Fruit fly (Drosophila melanogaster) whole organism, embryonic: ENCODE data around the gene LpR1.
A peak's percentile ranks its signal among the peaks of the same experiment; 100 is the strongest.

Source experiments
- Aef1 ChIP-seq: fragments of 200-800 bp; sonication (Bioruptor generic); IDR thresholded peaks from 3 replicates; pipeline ENCODE4 v1.3.6; 2022; ENCODE audit warnings: missing biosample characterization, missing genetic modification characterization
- CG15269 ChIP-seq: fragments of 200-800 bp; sonication (Bioruptor generic); optimal IDR thresholded peaks from 2 replicates; lab custom pipeline; 2018; ENCODE audit warnings: missing biosample characterization, mild to moderate bottlenecking, missing genetic modification characterization, moderate library complexity
- Pdp1 ChIP-seq, 2 experiments: fragments of 200-800 bp; sonication (Bioruptor generic); optimal IDR thresholded peaks; 3 replicates each; lab custom pipeline; 2016; ENCODE audit warnings: missing biosample characterization in 2 of 2, missing genetic modification characterization in 2 of 2, mild to moderate bottlenecking in 1 of 2, moderate library complexity in 1 of 2
- bowl ChIP-seq: fragments of 200-800 bp; sonication (Bioruptor generic); IDR thresholded peaks from 2 replicates; pipeline ENCODE4 v1.3.6; 2022; ENCODE audit warnings: missing biosample characterization, missing genetic modification characterization
- slbo ChIP-seq: fragments of 200-800 bp; sonication (Bioruptor generic); IDR thresholded peaks from 2 replicates; pipeline ENCODE4 v1.3.6; 2022; ENCODE audit warnings: missing biosample characterization, missing genetic modification characterization

LpR1 gene

dm6 chr3R:25694167-25694689 lies 68.7 kb downstream of the LpR1 start (continued):
- TF ChIP-seq bowl = no peak
- TF ChIP-seq slbo = peak; percentile 55
- TF ChIP-seq CG15269 (tag; lab: Kevin White, UChicago) = peak; percentile 4
- peak in 1 of 2 experiments; percentile 0 for TF ChIP-seq Pdp1 (GFP tag; optimal IDR thresholded peaks at IDR 0.05; lab: Kevin White, UChicago)
- TF ChIP-seq Aef1 (GFP tag; lab: Robert Waterston, UW) = no peak
